Worm (Caenorhabditis elegans) whole organism, L3 larva: ENCODE data around the gene prp-3.

Experiments used
- R02D3.7 ChIP-seq: fragments of 150-350 bp; optimal IDR thresholded peaks from 2 replicates; lab custom pipeline; 2014; ENCODE audit warnings: missing biosample characterization, missing genetic modification characterization
- ZK546.5 ChIP-seq: sonication (generic microtip); optimal IDR thresholded peaks from 2 replicates; lab custom pipeline; 2017; ENCODE audit warnings: missing biosample characterization, missing genetic modification characterization
- aly-2 ChIP-seq: fragments of 150-350 bp; optimal IDR thresholded peaks from 2 replicates; lab custom pipeline; 2014; ENCODE audit warnings: missing biosample characterization, missing genetic modification characterization
- ama-1 ChIP-seq: fragments of 150-350 bp; optimal IDR thresholded peaks from 2 replicates; lab custom pipeline; 2018
- ceh-16 ChIP-seq: sonication (generic microtip); optimal IDR thresholded peaks from 2 replicates; lab custom pipeline; 2017; ENCODE audit warnings: missing biosample characterization, missing genetic modification characterization
- ceh-28 ChIP-seq: fragments of 150-350 bp; optimal IDR thresholded peaks from 2 replicates; lab custom pipeline; 2014; ENCODE audit warnings: missing biosample characterization, missing genetic modification reagents, missing genetic modification characterization
- ceh-82 ChIP-seq: fragments of 150-350 bp; optimal IDR thresholded peaks from 2 replicates; lab custom pipeline; 2014; ENCODE audit warnings: missing biosample characterization, missing genetic modification characterization
- ceh-9 ChIP-seq: sonication (generic microtip); optimal IDR thresholded peaks from 2 replicates; lab custom pipeline; 2018; ENCODE audit warnings: missing biosample characterization, missing genetic modification characterization
- daf-12 ChIP-seq: fragments of 150-350 bp; optimal IDR thresholded peaks from 2 replicates; lab custom pipeline; 2014; ENCODE audit warnings: missing biosample characterization, missing genetic modification reagents, missing genetic modification characterization
- egl-27 ChIP-seq: sonication (generic microtip); optimal IDR thresholded peaks from 4 replicates; lab custom pipeline; 2017; ENCODE audit warnings: missing biosample characterization, missing genetic modification reagents, missing genetic modification characterization
- egl-5 ChIP-seq: fragments of 150-350 bp; optimal IDR thresholded peaks from 2 replicates; lab custom pipeline; 2017; ENCODE audit warnings: missing biosample characterization, missing genetic modification reagents, missing genetic modification characterization, inconsistent platforms
- elt-1 ChIP-seq: fragments of 150-350 bp; optimal IDR thresholded peaks from 2 replicates; lab custom pipeline; 2014; ENCODE audit warnings: missing biosample characterization, missing genetic modification characterization
- elt-2 ChIP-seq: sonication (generic microtip); optimal IDR thresholded peaks from 2 replicates; lab custom pipeline; 2016; ENCODE audit warnings: missing genetic modification reagents, mild to moderate bottlenecking, missing genetic modification characterization, missing compliant biosample characterization
- elt-3 ChIP-seq, 3 experiments: fragments of 150-350 bp in 1 of 3; sonication (generic microtip) in 2 of 3; optimal IDR thresholded peaks; 2 replicates in 2 of 3; 4 replicates in 1 of 3; lab custom pipeline; 2014 to 2017; ENCODE audit warnings: missing biosample characterization in 3 of 3, missing genetic modification characterization in 3 of 3
- eor-1 ChIP-seq, 2 experiments: fragments of 150-350 bp; optimal IDR thresholded peaks; 2 replicates each; lab custom pipeline; 2014 to 2018; ENCODE audit warnings: missing biosample characterization in 2 of 2, missing genetic modification characterization in 2 of 2
- fkh-10 ChIP-seq: sonication (generic microtip); optimal IDR thresholded peaks from 2 replicates; lab custom pipeline; 2017; ENCODE audit warnings: missing biosample characterization, missing genetic modification reagents, missing genetic modification characterization
- fkh-2 ChIP-seq: fragments of 150-350 bp; optimal IDR thresholded peaks from 2 replicates; lab custom pipeline; 2014; ENCODE audit warnings: missing biosample characterization, missing genetic modification reagents, missing genetic modification characterization
- fos-1 ChIP-seq: fragments of 150-350 bp; optimal IDR thresholded peaks from 2 replicates; lab custom pipeline; 2014; ENCODE audit warnings: missing biosample characterization, missing genetic modification characterization
- hmg-11 ChIP-seq: sonication (generic microtip); optimal IDR thresholded peaks from 2 replicates; lab custom pipeline; 2016; ENCODE audit warnings: missing genetic modification characterization, missing compliant biosample characterization
- jun-1 ChIP-seq: fragments of 150-350 bp; optimal IDR thresholded peaks from 2 replicates; lab custom pipeline; 2014; ENCODE audit warnings: missing biosample characterization, missing genetic modification reagents, missing genetic modification characterization
- lin-15B ChIP-seq: fragments of 150-350 bp; optimal IDR thresholded peaks from 2 replicates; lab custom pipeline; 2014; ENCODE audit warnings: missing biosample characterization, missing genetic modification characterization
- lin-39 ChIP-seq: fragments of 150-350 bp; optimal IDR thresholded peaks from 2 replicates; lab custom pipeline; 2018; ENCODE audit warnings: missing biosample characterization, missing genetic modification reagents, missing genetic modification characterization
- lsy-12 ChIP-seq: sonication (generic microtip); optimal IDR thresholded peaks from 2 replicates; lab custom pipeline; 2016; ENCODE audit warnings: mild to moderate bottlenecking, missing genetic modification characterization, missing compliant biosample characterization
- mdl-1 ChIP-seq: fragments of 150-350 bp; optimal IDR thresholded peaks from 2 replicates; lab custom pipeline; 2014; ENCODE audit warnings: missing biosample characterization, missing genetic modification characterization
- mml-1 ChIP-seq: fragments of 150-350 bp; sonication (generic microtip); optimal IDR thresholded peaks from 3 replicates; lab custom pipeline; 2014; ENCODE audit warnings: missing biosample characterization, missing genetic modification characterization
- nfya-1 ChIP-seq: sonication (generic microtip); optimal IDR thresholded peaks from 2 replicates; lab custom pipeline; 2017; ENCODE audit warnings: missing genetic modification characterization, mild to moderate bottlenecking, missing compliant biosample characterization, antibody characterized with exemption, moderate library complexity; ENCODE audit not compliant: insufficient read depth
- nhr-11 ChIP-seq: fragments of 150-350 bp; optimal IDR thresholded peaks from 2 replicates; lab custom pipeline; 2014; ENCODE audit warnings: missing biosample characterization, missing genetic modification characterization
- nhr-12 ChIP-seq: fragments of 150-350 bp; optimal IDR thresholded peaks from 2 replicates; lab custom pipeline; 2014; ENCODE audit warnings: missing biosample characterization, missing genetic modification characterization
- nhr-23 ChIP-seq: fragments of 150-350 bp; optimal IDR thresholded peaks from 2 replicates; lab custom pipeline; 2014; ENCODE audit warnings: missing biosample characterization, missing genetic modification reagents, missing genetic modification characterization
- nhr-237 ChIP-seq: fragments of 150-350 bp; optimal IDR thresholded peaks from 2 replicates; lab custom pipeline; 2014; ENCODE audit warnings: missing biosample characterization, missing genetic modification characterization
- nhr-25 ChIP-seq: sonication (generic microtip); optimal IDR thresholded peaks from 2 replicates; lab custom pipeline; 2017; ENCODE audit warnings: missing biosample characterization, missing genetic modification characterization
- nhr-28 ChIP-seq: fragments of 150-350 bp; optimal IDR thresholded peaks from 2 replicates; lab custom pipeline; 2014; ENCODE audit warnings: missing biosample characterization, missing genetic modification characterization
- nhr-43 ChIP-seq: sonication (generic microtip); optimal IDR thresholded peaks from 2 replicates; lab custom pipeline; 2016; ENCODE audit warnings: mild to moderate bottlenecking, missing genetic modification characterization, missing compliant biosample characterization; ENCODE audit not compliant: poor library complexity, severe bottlenecking
- nhr-67 ChIP-seq: fragments of 150-350 bp; optimal IDR thresholded peaks from 2 replicates; lab custom pipeline; 2014; ENCODE audit warnings: missing biosample characterization, missing genetic modification characterization
- nhr-76 ChIP-seq: fragments of 150-350 bp; sonication (generic microtip); optimal IDR thresholded peaks from 5 replicates; lab custom pipeline; 2014; ENCODE audit warnings: missing biosample characterization, missing genetic modification characterization
- nhr-77 ChIP-seq: fragments of 150-350 bp; optimal IDR thresholded peaks from 2 replicates; lab custom pipeline; 2014; ENCODE audit warnings: missing biosample characterization, missing genetic modification characterization
- pha-4 ChIP-seq: fragments of 150-350 bp; optimal IDR thresholded peaks from 2 replicates; lab custom pipeline; 2014; ENCODE audit warnings: missing biosample characterization, missing genetic modification reagents, missing genetic modification characterization
- pqm-1 ChIP-seq: fragments of 150-350 bp; optimal IDR thresholded peaks from 2 replicates; lab custom pipeline; 2017; ENCODE audit warnings: missing biosample characterization, missing genetic modification characterization, inconsistent platforms
- sea-2 ChIP-seq: fragments of 150-350 bp; sonication (generic microtip); optimal IDR thresholded peaks from 4 replicates; lab custom pipeline; 2014; ENCODE audit warnings: missing biosample characterization, missing genetic modification reagents, missing genetic modification characterization
- skn-1 ChIP-seq: fragments of 150-350 bp; optimal IDR thresholded peaks from 2 replicates; lab custom pipeline; 2014; ENCODE audit warnings: missing biosample characterization, missing genetic modification characterization
- snpc-4 ChIP-seq: fragments of 150-350 bp; optimal IDR thresholded peaks from 2 replicates; lab custom pipeline; 2014; ENCODE audit warnings: missing biosample characterization, missing genetic modification characterization
- tbx-2 ChIP-seq: sonication (generic microtip); optimal IDR thresholded peaks from 2 replicates; lab custom pipeline; 2016; ENCODE audit warnings: mild to moderate bottlenecking, missing genetic modification characterization, missing compliant biosample characterization
- unc-39 ChIP-seq: sonication (generic microtip); optimal IDR thresholded peaks from 4 replicates; lab custom pipeline; 2017; ENCODE audit warnings: missing biosample characterization, missing genetic modification characterization
- unc-62 ChIP-seq: fragments of 150-350 bp; sonication (generic microtip); optimal IDR thresholded peaks from 4 replicates; lab custom pipeline; 2014; ENCODE audit warnings: missing biosample characterization, missing genetic modification reagents, missing genetic modification characterization
- zag-1 ChIP-seq: fragments of 150-350 bp; optimal IDR thresholded peaks from 2 replicates; lab custom pipeline; 2014; ENCODE audit warnings: missing biosample characterization, missing genetic modification characterization
- ztf-11 ChIP-seq: fragments of 150-350 bp; optimal IDR thresholded peaks from 2 replicates; lab custom pipeline; 2014; ENCODE audit warnings: missing biosample characterization, missing genetic modification characterization
- ztf-4 ChIP-seq: fragments of 150-350 bp; optimal IDR thresholded peaks from 2 replicates; lab custom pipeline; 2014; ENCODE audit warnings: missing biosample characterization, missing genetic modification characterization

prp-3 gene

ce11 chrIII:10461164-10461546 lies 33.4 kb upstream of the prp-3 start, which contains the start of gene atx-2 (continued):
- TF ChIP-seq ztf-11 (tag; lab: Kevin White, UChicago) (no peak), hmg-11 (tag; lab: Kevin White, UChicago) (peak; percentile 98), nfya-1 (tag; lab: Kevin White, UChicago) (peak; percentile 69), lsy-12 (tag; lab: Kevin White, UChicago) (peak; percentile 85), nhr-237 (tag; lab: Kevin White, UChicago) (no peak)
- TF ChIP-seq, all 47 proteins: peak for 24

ce11 chrIII:10460427-10461163 lies 32.8 kb upstream of the prp-3 start, which contains the start of gene ecps-1:
TSS of gene ecps-1 (minus strand) at chrIII:10460551.
- peak; percentile 89 for TF ChIP-seq nhr-23
- no peak for TF ChIP-seq eor-1 (tag; optimal IDR thresholded peaks at IDR 0.05; lab: Kevin White, UChicago)
- no peak for TF ChIP-seq nhr-28 (tag; lab: Kevin White, UChicago)
- TF ChIP-seq ztf-4 (tag; lab: Kevin White, UChicago) = no peak
- TF ChIP-seq mdl-1 (tag; lab: Kevin White, UChicago) = peak; percentile 32
- no peak for TF ChIP-seq nhr-12 (tag; lab: Kevin White, UChicago)
- TF ChIP-seq ceh-28 = peak; percentile 77
- TF ChIP-seq ztf-11 (tag; lab: Kevin White, UChicago) = no peak
- no peak for TF ChIP-seq egl-27 (tag; lab: Kevin White, UChicago)
- TF ChIP-seq nhr-237 (tag; lab: Kevin White, UChicago) = no peak
- TF ChIP-seq nhr-25 (tag; lab: Kevin White, UChicago) = peak; percentile 76
- no peak for TF ChIP-seq ama-1 (lab: Kevin White, UChicago)
- TF ChIP-seq nhr-43 (tag; lab: Kevin White, UChicago) = peak; percentile 89
- TF ChIP-seq snpc-4 (tag; lab: Kevin White, UChicago) = peak; percentile 68
- no peak for TF ChIP-seq nfya-1 (tag; lab: Kevin White, UChicago)
- TF ChIP-seq R02D3.7 (tag; lab: Kevin White, UChicago) = peak; percentile 86
- no peak for TF ChIP-seq aly-2 (tag; lab: Kevin White, UChicago)
- peak; percentile 57 for TF ChIP-seq pqm-1
- TF ChIP-seq nhr-77 = no peak
- no peak for TF ChIP-seq fkh-2 (tag; lab: Kevin White, UChicago)
- TF ChIP-seq lsy-12 (tag; lab: Kevin White, UChicago) = peak; percentile 81
- no peak for TF ChIP-seq hmg-11 (tag; lab: Kevin White, UChicago)
- peak; percentile 9 for TF ChIP-seq zag-1
- peak; percentile 93 for TF ChIP-seq lin-15B (tag; lab: Kevin White, UChicago)
- peak; percentile 13 for TF ChIP-seq elt-1 (tag; lab: Kevin White, UChicago)
- no peak for TF ChIP-seq ceh-16 (tag; lab: Kevin White, UChicago)
- peak; percentile 97 for TF ChIP-seq skn-1 (tag; lab: Kevin White, UChicago)
- no peak for TF ChIP-seq daf-12 (tag; lab: Kevin White, UChicago)
- TF ChIP-seq fos-1 (tag; lab: Kevin White, UChicago) = no peak
- no peak for TF ChIP-seq mml-1 (tag; lab: Kevin White, UChicago)
- TF ChIP-seq unc-62 (GFP tag; lab: Kevin White, UChicago) = peak; percentile 12
- peak; percentile 97 for TF ChIP-seq pha-4 (tag; lab: Kevin White, UChicago)
- TF ChIP-seq elt-3 (tag; optimal IDR thresholded peaks at IDR 0.05; lab: Kevin White, UChicago) = no peak
- no peak for TF ChIP-seq sea-2 (GFP tag; lab: Kevin White, UChicago)
- peak; percentile 62 for TF ChIP-seq ceh-82
- no peak for TF ChIP-seq ZK546.5 (tag; lab: Kevin White, UChicago)
- peak; percentile 63 for TF ChIP-seq jun-1
- peak; percentile 32 for TF ChIP-seq lin-39 (tag; lab: Kevin White, UChicago)
- TF ChIP-seq tbx-2 (tag; lab: Kevin White, UChicago) = no peak
- TF ChIP-seq ceh-9 (tag; lab: Kevin White, UChicago) = no peak
- TF ChIP-seq unc-39 (tag; lab: Kevin White, UChicago) = no peak
- TF ChIP-seq nhr-11 (tag; lab: Kevin White, UChicago) = peak; percentile 45
- TF ChIP-seq fkh-10 (GFP tag; lab: Kevin White, UChicago) = peak; percentile 53
- no peak for TF ChIP-seq nhr-67 (tag; lab: Kevin White, UChicago)
- TF ChIP-seq egl-5 (tag; lab: Kevin White, UChicago) = peak; percentile 7
- peak; percentile 51 for TF ChIP-seq elt-2 (tag; lab: Kevin White, UChicago)
- no peak for TF ChIP-seq nhr-76
